Fruit fly (Drosophila melanogaster) whole organism, pupa: Measurements from ENCODE around the gene Abi.

Experiments used
- CG10348 ChIP-seq: fragments of 200-800 bp; sonication (Bioruptor generic); IDR thresholded peaks from 2 replicates; pipeline ENCODE4 v1.3.6; 2022; ENCODE audit warnings: missing biosample characterization, missing genetic modification characterization
- CG12605 ChIP-seq: fragments of 200-800 bp; sonication (Bioruptor generic); IDR thresholded peaks from 2 replicates; pipeline ENCODE4 v1.3.6; 2022; ENCODE audit warnings: missing biosample characterization, missing genetic modification characterization
- CG13204 ChIP-seq: fragments of 200-800 bp; sonication (Bioruptor generic); optimal IDR thresholded peaks from 2 replicates; lab custom pipeline; 2018; ENCODE audit warnings: missing biosample characterization, mild to moderate bottlenecking, missing genetic modification characterization, moderate library complexity
- CG14655 ChIP-seq: fragments of 200-800 bp; sonication (Bioruptor generic); optimal IDR thresholded peaks from 3 replicates; lab custom pipeline; 2017; ENCODE audit warnings: mild to moderate bottlenecking, missing biosample characterization, missing genetic modification reagents, missing genetic modification characterization
- CG15710 ChIP-seq: fragments of 200-800 bp; sonication (Bioruptor generic); optimal IDR thresholded peaks from 2 replicates; lab custom pipeline; 2018; ENCODE audit warnings: missing biosample characterization, mild to moderate bottlenecking, missing genetic modification characterization, moderate library complexity
- CG17806 ChIP-seq: fragments of 200-800 bp; sonication (Bioruptor generic); optimal IDR thresholded peaks from 2 replicates; lab custom pipeline; 2018; ENCODE audit warnings: missing biosample characterization, mild to moderate bottlenecking, missing genetic modification characterization, moderate library complexity
- CG32121 ChIP-seq: fragments of 200-800 bp; sonication (Bioruptor generic); IDR thresholded peaks from 2 replicates; pipeline ENCODE4 v1.3.6; 2022; ENCODE audit warnings: missing biosample characterization, missing genetic modification characterization
- CG34367 ChIP-seq: fragments of 200-800 bp; sonication (Bioruptor generic); optimal IDR thresholded peaks from 2 replicates; lab custom pipeline; 2018; ENCODE audit warnings: missing biosample characterization, mild to moderate bottlenecking, missing genetic modification characterization
- CG4496 ChIP-seq: fragments of 200-800 bp; sonication (Bioruptor generic); IDR thresholded peaks from 3 replicates; pipeline ENCODE4 v1.3.6; 2022; ENCODE audit warnings: missing biosample characterization, missing genetic modification characterization
- CG8159 ChIP-seq: fragments of 200-800 bp; sonication (Bioruptor generic); optimal IDR thresholded peaks from 3 replicates; lab custom pipeline; 2018; ENCODE audit warnings: missing biosample characterization, mild to moderate bottlenecking, missing genetic modification characterization, moderate library complexity
- CG8301 ChIP-seq: fragments of 200-800 bp; sonication (Bioruptor generic); optimal IDR thresholded peaks from 2 replicates; lab custom pipeline; 2018; ENCODE audit warnings: missing biosample characterization, mild to moderate bottlenecking, missing genetic modification characterization
- CG9948 ChIP-seq: fragments of 200-800 bp; sonication (Bioruptor generic); optimal IDR thresholded peaks from 2 replicates; lab custom pipeline; 2018; ENCODE audit warnings: missing biosample characterization, mild to moderate bottlenecking, missing genetic modification characterization, moderate library complexity
- D1 ChIP-seq: fragments of 200-800 bp; sonication (Bioruptor generic); optimal IDR thresholded peaks from 2 replicates; lab custom pipeline; 2018; ENCODE audit warnings: missing biosample characterization, mild to moderate bottlenecking, missing genetic modification characterization, moderate library complexity
- EcR ChIP-seq: fragments of 200-800 bp; sonication (Bioruptor generic); optimal IDR thresholded peaks from 3 replicates; lab custom pipeline; 2019; ENCODE audit warnings: missing biosample characterization, missing genetic modification characterization, mild to moderate bottlenecking, moderate library complexity, missing genetic modification reagents
- Ets98B ChIP-seq: fragments of 200-800 bp; sonication (Bioruptor generic); IDR thresholded peaks from 2 replicates; pipeline ENCODE4 v1.3.6; 2022; ENCODE audit warnings: missing biosample characterization, missing genetic modification characterization
- Pif1A ChIP-seq: fragments of 200-800 bp; sonication (Bioruptor generic); optimal IDR thresholded peaks from 3 replicates; lab custom pipeline; 2016; ENCODE audit warnings: missing biosample characterization, missing genetic modification characterization
- Pif1B ChIP-seq: fragments of 200-800 bp; sonication (Bioruptor generic); optimal IDR thresholded peaks from 3 replicates; lab custom pipeline; 2016; ENCODE audit warnings: missing biosample characterization, missing genetic modification characterization
- Snoo ChIP-seq: fragments of 200-800 bp; sonication (Bioruptor generic); optimal IDR thresholded peaks from 3 replicates; lab custom pipeline; 2017; ENCODE audit warnings: missing biosample characterization, mild to moderate bottlenecking, missing genetic modification characterization, inconsistent platforms
- fd96Ca ChIP-seq: fragments of 200-800 bp; sonication (Bioruptor generic); IDR thresholded peaks from 3 replicates; pipeline ENCODE4 v1.3.6; 2022; ENCODE audit warnings: missing biosample characterization, missing genetic modification characterization
- gl ChIP-seq: fragments of 200-800 bp; sonication (Bioruptor generic); optimal IDR thresholded peaks from 2 replicates; lab custom pipeline; 2018; ENCODE audit warnings: missing biosample characterization, mild to moderate bottlenecking, missing genetic modification characterization
- rn ChIP-seq: fragments of 200-800 bp; sonication (Bioruptor generic); IDR thresholded peaks from 2 replicates; pipeline ENCODE4 v1.3.6; 2022; ENCODE audit warnings: missing biosample characterization, missing genetic modification characterization

Gene Abi

dm6 chr3R:14103022-14103421 lies 19.2 kb downstream of the Abi start, which contains the start of gene PK1-R:
Gene PK1-R, minus strand, starts transcription at chr3R:14103122.
- TF ChIP-seq CG8159 (tag; lab: Kevin White, UChicago) (no peak), CG17806 (tag; lab: Kevin White, UChicago) (no peak), EcR (GFP tag; lab: Kevin White, UChicago) (no peak), D1 (tag; lab: Kevin White, UChicago) (no peak), CG13204 (no peak), gl (tag; lab: Kevin White, UChicago) (no peak)

dm6 chr3R:14100962-14101361 lies 21.3 kb downstream of the Abi start:
- TF ChIP-seq CG10348 (GFP tag; lab: Robert Waterston, UW) = no peak
- no peak for TF ChIP-seq rn (GFP tag; lab: Robert Waterston, UW)
- no peak for TF ChIP-seq CG34367 (tag; lab: Kevin White, UChicago)
- TF ChIP-seq CG4496 = no peak
- no peak for TF ChIP-seq EcR (GFP tag; lab: Kevin White, UChicago)
- TF ChIP-seq Pif1B = no peak
- no peak for TF ChIP-seq CG17806 (tag; lab: Kevin White, UChicago)
- TF ChIP-seq Pif1A (GFP tag; lab: Kevin White, UChicago) = no peak
- no peak for TF ChIP-seq D1 (tag; lab: Kevin White, UChicago)

dm6 chr3R:14098527-14099109 lies 23.6 kb downstream of the Abi start:
- TF ChIP-seq CG4496 (peak; percentile 60), EcR (GFP tag; lab: Kevin White, UChicago) (no peak), CG32121 (GFP tag; lab: Robert Waterston, UW) (0 out of 2 replicates have a peak, but pooled peaks have one; percentile 27), CG8159 (tag; lab: Kevin White, UChicago) (peak; percentile 82), Ets98B (0 out of 2 replicates have a peak, but pooled peaks have one; percentile 18)
- TF ChIP-seq, all 21 proteins: peak for 4

- TF ChIP-seq CG34367 (tag; lab: Kevin White, UChicago) (no peak), CG8159 (tag; lab: Kevin White, UChicago) (no peak), CG17806 (tag; lab: Kevin White, UChicago) (no peak), CG10348 (GFP tag; lab: Robert Waterston, UW) (no peak), Pif1B (no peak), EcR (GFP tag; lab: Kevin White, UChicago) (no peak), Pif1A (GFP tag; lab: Kevin White, UChicago) (no peak), CG8301 (tag; lab: Kevin White, UChicago) (no peak), CG4496 (no peak), CG9948 (tag; lab: Kevin White, UChicago) (no peak), Snoo (tag; lab: Kevin White, UChicago) (no peak), CG15710 (tag; lab: Kevin White, UChicago) (no peak), CG12605 (GFP tag; lab: Robert Waterston, UW) (no peak), D1 (tag; lab: Kevin White, UChicago) (no peak), gl (tag; lab: Kevin White, UChicago) (no peak), CG13204 (no peak)
Measured at dm6 chr3R:14097980-14098379, 24.2 kb downstream of the Abi start, which contains the start of gene CG9920. Gene CG9920, minus strand, starts transcription at chr3R:14098080.

- TF ChIP-seq CG12605 (GFP tag; lab: Robert Waterston, UW) (0 out of 2 replicates have a peak, but pooled peaks have one; percentile 19), CG32121 (GFP tag; lab: Robert Waterston, UW) (no peak)
Measured at dm6 chr3R:14096792-14097191, 25.4 kb downstream of the Abi start, which contains the start of gene CCHa1. Gene CCHa1, minus strand, starts transcription at chr3R:14096835.

- TF ChIP-seq D1 (tag; lab: Kevin White, UChicago) (no peak), CG8159 (tag; lab: Kevin White, UChicago) (no peak), CG13204 (no peak), CG9948 (tag; lab: Kevin White, UChicago) (no peak), CG15710 (tag; lab: Kevin White, UChicago) (no peak), Ets98B (no peak), CG8301 (tag; lab: Kevin White, UChicago) (no peak), CG17806 (tag; lab: Kevin White, UChicago) (no peak), CG10348 (GFP tag; lab: Robert Waterston, UW) (no peak), Pif1A (GFP tag; lab: Kevin White, UChicago) (no peak), CG4496 (no peak), rn (GFP tag; lab: Robert Waterston, UW) (no peak), Snoo (tag; lab: Kevin White, UChicago) (no peak), Pif1B (no peak), CG12605 (GFP tag; lab: Robert Waterston, UW) (no peak), fd96Ca (GFP tag; lab: Robert Waterston, UW) (no peak), EcR (GFP tag; lab: Kevin White, UChicago) (no peak), CG14655 (GFP tag; lab: Kevin White, UChicago) (no peak), gl (tag; lab: Kevin White, UChicago) (no peak), CG34367 (tag; lab: Kevin White, UChicago) (no peak)
Measured at dm6 chr3R:14095916-14096315, 26.3 kb downstream of the Abi start.
